Worm (Caenorhabditis elegans): ENCODE results near the gene F10E9.11.

DNA sequence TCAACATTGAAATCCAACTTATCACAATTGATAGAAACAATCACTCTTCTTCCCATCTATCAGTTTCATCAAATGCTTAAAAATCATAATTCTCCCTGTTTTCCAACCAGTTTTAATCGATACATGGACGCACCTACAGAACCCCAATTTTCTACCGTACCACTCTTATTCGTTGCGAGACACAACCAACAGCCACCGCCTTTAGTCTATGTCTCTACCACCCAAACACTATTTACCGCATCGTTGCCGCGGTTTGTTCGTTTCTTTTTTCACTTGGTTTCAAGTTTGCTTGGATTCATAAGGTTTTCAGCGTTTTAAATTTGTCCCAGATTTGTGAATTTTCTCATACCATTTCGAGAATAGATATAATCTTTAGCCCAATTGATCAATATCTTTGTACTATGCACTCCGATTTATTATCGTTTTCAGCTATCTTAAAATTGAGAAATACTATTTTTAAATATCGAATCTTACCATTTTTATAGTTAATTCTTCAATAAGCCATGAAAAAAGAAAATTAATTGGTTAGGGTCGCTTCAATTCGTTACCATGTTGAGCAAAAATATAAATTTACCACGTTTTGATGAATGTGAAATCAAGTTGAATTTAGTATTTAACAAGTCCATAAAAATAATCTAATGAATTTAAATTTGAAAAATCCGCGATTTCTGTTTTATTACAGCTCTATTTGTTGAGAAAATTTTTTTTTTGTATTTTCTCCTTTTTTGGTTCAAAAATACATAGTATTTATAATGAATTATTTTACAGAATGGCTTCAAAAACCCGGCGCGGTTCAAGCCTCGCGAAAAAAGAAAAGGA lies 8.6 kb downstream of the F10E9.11 start, which contains the start of gene F10E9.3:
- TF ChIP-seq hlh-6 (tag; optimal IDR thresholded peaks at IDR 0.05) (no peak), nhr-232 (tag; optimal IDR thresholded peaks at IDR 0.05) (no peak), pqm-1 (tag; optimal IDR thresholded peaks at IDR 0.05) (no peak), ama-1 (optimal IDR thresholded peaks at IDR 0.05) (no peak), pha-4 (tag; optimal IDR thresholded peaks at IDR 0.05) (no peak), lin-11 (tag; optimal IDR thresholded peaks at IDR 0.05) (no peak), C38D4.7 (GFP tag; optimal IDR thresholded peaks at IDR 0.05) (no peak)

Data from whole organism, late embryonic.